Worm (Caenorhabditis elegans): ENCODE measurements around the gene tra-4.

DNA sequence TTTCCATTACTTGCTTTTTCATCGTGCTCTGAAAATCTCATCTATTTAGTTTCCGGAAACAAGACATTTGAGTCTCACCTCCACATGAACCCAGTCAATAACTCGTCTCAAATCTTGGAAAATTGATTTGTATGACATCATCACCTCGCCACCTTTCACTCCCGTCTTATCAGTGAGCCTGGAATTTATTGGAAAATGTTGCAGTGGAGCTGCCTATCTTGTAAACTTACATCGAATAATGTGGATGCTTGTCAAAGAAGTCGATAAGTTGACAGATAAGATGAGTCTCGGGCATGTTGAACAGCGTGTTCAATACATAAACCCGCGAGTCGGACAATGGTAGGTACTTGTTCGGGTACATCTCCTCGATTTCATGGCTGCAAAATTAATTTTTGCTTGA lies 20.6 kb downstream of the tra-4 start:
- TF ChIP-seq lag-1 (GFP tag; IDR thresholded peaks at IDR 0.05) (no peak), unc-62 (GFP tag; optimal IDR thresholded peaks at IDR 0.05) (no peak), nfya-1 (tag; optimal IDR thresholded peaks at IDR 0.05; ENCODE audit: borderline replicate concordance, insufficient read depth) (no peak), snpc-4 (GFP tag; optimal IDR thresholded peaks at IDR 0.05) (no peak), snpc-4 (tag; optimal IDR thresholded peaks at IDR 0.05) (no peak), pha-4 (tag; optimal IDR thresholded peaks at IDR 0.05) (no peak)

All from whole organism, young adult.